Worm (Caenorhabditis elegans): ENCODE results near the gene H34I24.2.

DNA sequence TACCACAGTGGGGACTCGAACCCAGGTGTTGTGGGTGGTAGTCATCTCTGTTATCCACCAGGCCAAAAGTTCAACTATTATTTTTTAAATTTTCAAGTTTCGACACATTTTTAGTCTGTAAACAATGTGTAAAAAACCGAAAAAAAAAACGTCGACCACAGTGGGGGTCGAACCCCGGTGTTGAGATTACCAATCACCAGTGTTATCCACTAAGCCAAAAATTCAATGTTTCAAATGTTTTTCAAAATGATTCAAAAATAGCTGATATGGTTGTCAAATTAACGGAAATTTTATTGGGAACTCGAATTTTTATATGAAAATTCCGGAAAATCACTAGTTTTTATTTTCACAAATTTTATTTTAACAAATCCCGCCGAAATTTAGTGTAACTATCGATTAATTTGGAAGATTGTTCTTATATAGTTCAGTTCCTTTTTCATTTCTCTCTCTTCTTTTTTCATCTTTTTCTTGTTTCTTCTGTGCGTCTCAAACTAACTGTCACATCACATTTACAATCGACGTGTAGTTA is 31.3 kb downstream of the H34I24.2 start:
- no peak for TF ChIP-seq bed-2 (GFP tag; IDR thresholded peaks at IDR 0.05)
- no peak for TF ChIP-seq lir-1 (GFP tag; conservative IDR thresholded peaks at IDR 0.05)
- no peak for TF ChIP-seq athp-1 (tag; optimal IDR thresholded peaks at IDR 0.05)
- no peak for TF ChIP-seq lin-54 (GFP tag; optimal IDR thresholded peaks at IDR 0.05)
- TF ChIP-seq egl-18 (GFP tag; IDR thresholded peaks at IDR 0.05), result no peak
